Worm (Caenorhabditis elegans) whole organism, L3 larva: ENCODE measurements around the gene gtf-2F1.

Experiments used
- jun-1 ChIP-seq: fragments of 150-350 bp; optimal IDR thresholded peaks from 2 replicates; lab custom pipeline; 2014; ENCODE audit warnings: missing biosample characterization, missing genetic modification reagents, missing genetic modification characterization
- nfya-1 ChIP-seq: sonication (generic microtip); optimal IDR thresholded peaks from 2 replicates; lab custom pipeline; 2017; ENCODE audit warnings: missing genetic modification characterization, mild to moderate bottlenecking, missing compliant biosample characterization, antibody characterized with exemption, moderate library complexity; ENCODE audit not compliant: insufficient read depth
- nhr-12 ChIP-seq: fragments of 150-350 bp; optimal IDR thresholded peaks from 2 replicates; lab custom pipeline; 2014; ENCODE audit warnings: missing biosample characterization, missing genetic modification characterization

DNA sequence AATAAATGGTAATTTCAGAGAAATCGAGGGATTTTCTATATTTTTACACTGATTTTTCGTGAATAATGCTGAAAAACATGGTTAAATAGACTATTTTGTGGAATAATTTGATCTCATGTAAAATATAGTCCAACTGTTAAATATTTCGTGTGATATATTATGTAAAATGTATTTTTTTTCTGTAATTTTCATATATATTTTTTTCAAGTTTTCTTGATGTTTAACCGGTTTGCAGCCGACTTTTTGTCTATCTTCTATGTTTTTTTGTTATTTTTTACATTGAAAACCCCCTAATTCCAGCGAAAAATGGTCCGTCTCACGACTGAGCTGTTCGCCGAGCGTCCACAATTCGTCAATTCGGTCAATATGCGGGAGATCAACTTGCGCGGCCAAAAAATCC is 22.7 kb downstream of the gtf-2F1 start, which contains the start of gene mog-2:
- no peak for TF ChIP-seq nfya-1
- TF ChIP-seq nhr-12, result no peak
- TF ChIP-seq jun-1 (tag; lab: Kevin White, UChicago), result no peak
